Worm (Caenorhabditis elegans) whole organism, early embryonic: Measurements from ENCODE around the gene M60.7.

ENCODE experiments used
- B0310.2 ChIP-seq: sonication (generic microtip); optimal IDR thresholded peaks from 2 replicates; lab custom pipeline; 2016; ENCODE audit warnings: mild to moderate bottlenecking, missing genetic modification characterization, missing compliant biosample characterization
- F13C5.2 ChIP-seq: sonication (generic microtip); optimal IDR thresholded peaks from 2 replicates; lab custom pipeline; 2017; ENCODE audit warnings: mild to moderate bottlenecking, missing genetic modification characterization, inconsistent platforms, missing compliant biosample characterization
- aly-1 ChIP-seq: sonication (generic microtip); optimal IDR thresholded peaks from 2 replicates; lab custom pipeline; 2016; ENCODE audit warnings: missing genetic modification characterization, missing compliant biosample characterization
- ama-1 ChIP-seq: fragments of 150-350 bp; optimal IDR thresholded peaks from 2 replicates; lab custom pipeline; 2014
- ceh-13 ChIP-seq: fragments of 200-800 bp; sonication (Bioruptor generic); optimal IDR thresholded peaks from 2 replicates; lab custom pipeline; 2018; ENCODE audit warnings: mild to moderate bottlenecking, missing genetic modification characterization, missing compliant biosample characterization
- ceh-36 ChIP-seq: sonication (generic microtip); optimal IDR thresholded peaks from 2 replicates; lab custom pipeline; 2016; ENCODE audit warnings: missing genetic modification characterization, inconsistent platforms, missing compliant biosample characterization
- ets-7 ChIP-seq: sonication (generic microtip); optimal IDR thresholded peaks from 2 replicates; lab custom pipeline; 2016; ENCODE audit warnings: missing genotype, missing genetic modification characterization, missing compliant biosample characterization
- flt-1 ChIP-seq: fragments of 200-800 bp; sonication (Bioruptor generic); IDR thresholded peaks from 2 replicates; pipeline ENCODE4 v1.3.6; 2022; ENCODE audit warnings: missing genetic modification characterization, missing compliant biosample characterization
- hmbx-1 ChIP-seq: sonication (generic microtip); optimal IDR thresholded peaks from 2 replicates; lab custom pipeline; 2016; ENCODE audit warnings: mild to moderate bottlenecking, missing genetic modification characterization, missing compliant biosample characterization
- hmg-4 ChIP-seq: fragments of 200-800 bp; sonication (Bioruptor generic); optimal IDR thresholded peaks from 2 replicates; lab custom pipeline; 2018; ENCODE audit warnings: mild to moderate bottlenecking, missing genetic modification characterization, missing compliant biosample characterization
- hnd-1 ChIP-seq: sonication (generic microtip); optimal IDR thresholded peaks from 2 replicates; lab custom pipeline; 2016; ENCODE audit warnings: missing genetic modification characterization, missing compliant biosample characterization
- pes-1 ChIP-seq: fragments of 200-800 bp; sonication (Bioruptor generic); IDR thresholded peaks from 2 replicates; pipeline ENCODE4 v1.3.6; 2022; ENCODE audit warnings: missing genetic modification reagents, missing genetic modification characterization, missing compliant biosample characterization
- scrt-1 ChIP-seq: fragments of 200-800 bp; sonication (Bioruptor generic); IDR thresholded peaks from 2 replicates; pipeline ENCODE4 v1.3.6; 2022; ENCODE audit warnings: missing genetic modification characterization, missing compliant biosample characterization
- sea-1 ChIP-seq: fragments of 200-800 bp; sonication (Bioruptor generic); conservative IDR thresholded peaks from 2 replicates; pipeline ENCODE4 v1.3.6; 2022; ENCODE audit warnings: missing genetic modification characterization, missing compliant biosample characterization
- tbx-11 ChIP-seq: fragments of 200-800 bp; sonication (Bioruptor generic); IDR thresholded peaks from 2 replicates; pipeline ENCODE4 v1.3.6; 2022; ENCODE audit warnings: missing genetic modification characterization, missing compliant biosample characterization
- tbx-37 ChIP-seq: fragments of 200-800 bp; sonication (Bioruptor generic); conservative IDR thresholded peaks from 2 replicates; pipeline ENCODE4 v1.3.6; 2022; ENCODE audit warnings: missing genetic modification reagents, missing genetic modification characterization, missing compliant biosample characterization
- tra-4 ChIP-seq: sonication (generic microtip); optimal IDR thresholded peaks from 2 replicates; lab custom pipeline; 2017; ENCODE audit warnings: missing genetic modification characterization, missing compliant biosample characterization

The M60.7 gene

DNA sequence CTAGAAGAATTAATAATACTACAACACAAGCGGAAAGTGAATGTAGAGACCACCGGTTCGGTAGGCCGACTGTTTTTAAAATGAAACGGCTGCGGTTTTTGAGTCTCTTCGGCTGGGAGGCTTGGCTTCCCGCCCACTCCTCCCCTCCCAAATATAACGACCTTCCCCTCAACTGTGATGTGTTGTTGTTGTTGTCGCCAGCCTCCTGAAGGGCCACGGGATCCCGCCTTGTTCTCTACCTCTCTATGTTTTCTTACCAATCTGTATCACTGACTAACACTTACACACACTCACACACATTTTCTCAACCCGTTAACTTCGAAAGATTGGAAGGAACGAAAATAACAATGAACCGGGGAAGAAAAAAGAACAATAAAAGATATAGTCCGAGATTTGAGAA, 27.4 kb downstream of the M60.7 start:
- no peak for TF ChIP-seq aly-1
- TF ChIP-seq tbx-37 (GFP tag; lab: Robert Waterston, UW): no peak
- TF ChIP-seq ets-7 (tag; lab: Kevin White, UChicago): no peak
- no peak for TF ChIP-seq flt-1
- no peak for TF ChIP-seq tbx-11 (GFP tag; lab: Robert Waterston, UW)
- no peak for TF ChIP-seq ceh-36 (tag; lab: Kevin White, UChicago)
- TF ChIP-seq scrt-1: no peak
- TF ChIP-seq hmg-4 (GFP tag; lab: Kevin White, UChicago): no peak
- no peak for TF ChIP-seq hmbx-1 (tag; lab: Kevin White, UChicago)
- TF ChIP-seq sea-1 (GFP tag; lab: Robert Waterston, UW): no peak
- TF ChIP-seq B0310.2 (tag; lab: Kevin White, UChicago): no peak
- no peak for TF ChIP-seq F13C5.2 (tag; lab: Kevin White, UChicago)
- TF ChIP-seq ama-1 (lab: Kevin White, UChicago): no peak
- TF ChIP-seq ceh-13: no peak
- no peak for TF ChIP-seq tra-4

DNA sequence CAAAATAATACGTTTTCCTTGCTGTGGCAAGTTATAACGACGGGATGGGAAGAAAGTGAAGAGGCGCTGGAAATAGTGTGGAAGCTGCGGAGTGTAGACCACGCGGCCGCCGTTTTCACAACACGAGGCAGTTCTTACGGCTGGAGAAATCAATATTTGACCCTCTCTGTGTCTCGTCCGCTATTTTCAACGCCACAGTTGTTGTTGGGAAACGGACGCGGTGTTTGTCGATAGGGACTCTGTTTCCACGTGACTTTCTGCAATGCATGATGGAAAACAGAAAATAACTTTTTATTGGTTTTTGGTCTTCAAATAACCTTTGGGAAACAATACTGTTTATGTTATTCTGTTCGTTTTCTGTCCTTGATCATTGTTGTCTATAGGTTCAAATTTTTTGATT, 29.1 kb downstream of the M60.7 start, which contains the start of gene K02A6.3:
TSS of gene K02A6.3 (minus strand) at position 74 of the 400 bp plus-strand sequence.
- TF ChIP-seq ama-1 (lab: Kevin White, UChicago): no peak
- TF ChIP-seq hnd-1: no peak
- TF ChIP-seq tbx-11 (GFP tag; lab: Robert Waterston, UW): no peak
- no peak for TF ChIP-seq hmg-4 (GFP tag; lab: Kevin White, UChicago)
- TF ChIP-seq F13C5.2 (tag; lab: Kevin White, UChicago): no peak
- TF ChIP-seq hmbx-1 (tag; lab: Kevin White, UChicago): no peak

DNA sequence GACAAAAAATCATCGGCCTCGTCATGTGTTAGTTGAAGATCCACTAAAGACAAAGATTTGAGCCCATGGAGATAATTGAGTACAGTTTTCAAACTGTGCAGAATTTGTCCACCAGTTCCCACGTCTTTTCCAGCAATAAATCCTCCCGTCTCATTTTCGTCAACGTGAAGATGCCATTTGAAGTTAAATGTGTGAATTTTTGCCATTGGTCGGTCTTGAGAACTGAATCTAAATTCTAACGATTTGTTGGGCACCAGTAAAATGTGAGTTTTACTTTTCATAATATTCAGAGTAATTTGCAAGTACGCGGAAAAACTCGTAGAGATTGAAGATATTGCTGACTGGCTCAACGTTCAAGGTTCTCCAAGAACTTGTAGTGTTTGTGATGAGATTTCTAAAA, 30.4 kb downstream of the M60.7 start:
- TF ChIP-seq sea-1 (GFP tag; lab: Robert Waterston, UW) (no peak), hmg-4 (GFP tag; lab: Kevin White, UChicago) (no peak), ceh-36 (tag; lab: Kevin White, UChicago) (no peak), tbx-37 (GFP tag; lab: Robert Waterston, UW) (no peak), hmbx-1 (tag; lab: Kevin White, UChicago) (no peak), B0310.2 (tag; lab: Kevin White, UChicago) (no peak), tbx-11 (GFP tag; lab: Robert Waterston, UW) (no peak), aly-1 (no peak), ama-1 (lab: Kevin White, UChicago) (no peak), pes-1 (GFP tag; lab: Robert Waterston, UW) (no peak), hnd-1 (no peak)

DNA sequence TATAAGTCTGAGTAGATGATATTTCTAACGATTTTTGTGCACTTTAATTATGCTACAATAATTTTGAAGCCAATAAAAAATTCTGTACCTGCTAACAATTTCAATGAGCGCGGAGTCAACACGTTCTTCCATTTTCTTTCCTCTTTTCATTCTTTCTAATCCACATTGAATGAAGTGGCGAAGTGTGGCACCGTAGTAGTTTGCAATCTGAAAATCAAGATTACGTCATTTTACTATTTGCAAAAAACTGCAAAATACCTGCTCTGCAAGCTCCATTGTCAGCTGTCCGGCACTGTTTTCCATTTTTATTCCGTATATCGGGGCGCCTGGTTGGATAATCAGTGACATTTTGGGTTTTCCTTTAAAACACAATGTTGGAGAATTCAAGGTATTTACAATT, 31.8 kb downstream of the M60.7 start:
- TF ChIP-seq ets-7 (tag; lab: Kevin White, UChicago) (no peak), tbx-11 (GFP tag; lab: Robert Waterston, UW) (no peak), ceh-36 (tag; lab: Kevin White, UChicago) (no peak), hmg-4 (GFP tag; lab: Kevin White, UChicago) (no peak), scrt-1 (no peak)

DNA sequence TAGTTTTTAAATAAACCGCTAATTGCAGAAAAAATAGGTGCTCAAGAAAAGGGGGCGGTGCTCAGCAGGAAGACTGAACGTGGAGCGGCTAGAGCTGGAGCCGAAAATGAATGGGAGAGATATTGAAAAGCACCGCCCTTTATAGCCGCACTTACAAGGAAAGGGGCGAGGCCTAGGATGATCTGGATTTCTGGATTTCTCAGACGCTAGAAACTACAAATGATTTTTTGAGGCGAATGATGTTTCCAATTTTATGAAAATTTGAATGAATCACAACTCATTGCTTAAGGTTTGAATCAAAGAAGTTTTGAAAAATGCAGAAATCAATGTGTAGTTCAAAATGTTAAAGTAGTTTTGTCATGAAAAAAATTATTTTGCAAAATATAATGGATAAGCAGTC, 36.1 kb downstream of the M60.7 start, which contains the start of gene K02A6.2:
TSS of gene K02A6.2 (minus strand) at position 101 of the 400 bp plus-strand sequence.
- TF ChIP-seq aly-1 (no peak), flt-1 (no peak), ets-7 (tag; lab: Kevin White, UChicago) (no peak), tbx-37 (GFP tag; lab: Robert Waterston, UW) (no peak), ceh-36 (tag; lab: Kevin White, UChicago) (no peak), B0310.2 (tag; lab: Kevin White, UChicago) (no peak), scrt-1 (no peak)

DNA sequence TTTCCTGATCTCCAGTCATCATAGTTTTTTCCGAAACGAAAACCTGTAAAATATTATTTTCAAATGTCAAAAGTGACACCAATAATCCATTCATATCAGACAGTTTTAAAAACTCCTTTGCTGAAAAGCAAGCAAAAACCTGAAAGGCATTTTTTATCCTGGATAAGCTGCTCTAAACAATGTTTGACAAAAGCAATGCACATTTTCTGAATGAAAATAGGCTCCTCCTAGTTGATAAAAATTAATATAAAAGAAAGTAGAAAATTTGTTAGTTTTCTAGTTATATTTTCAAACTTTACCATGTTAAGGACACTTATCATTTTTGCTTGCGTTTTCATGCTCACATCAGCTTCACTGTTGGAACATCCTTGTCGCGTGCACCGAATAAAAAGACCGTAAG, 41.5 kb downstream of the M60.7 start, which contains the start of gene K02A6.1:
TSS of gene K02A6.1 (plus strand) at position 301 of the 400 bp plus-strand sequence.
- TF ChIP-seq B0310.2 (tag; lab: Kevin White, UChicago) (no peak), scrt-1 (no peak), ceh-36 (tag; lab: Kevin White, UChicago) (no peak), F13C5.2 (tag; lab: Kevin White, UChicago) (no peak), ceh-13 (no peak), hmbx-1 (tag; lab: Kevin White, UChicago) (no peak), pes-1 (GFP tag; lab: Robert Waterston, UW) (no peak), ets-7 (tag; lab: Kevin White, UChicago) (no peak), aly-1 (no peak), hmg-4 (GFP tag; lab: Kevin White, UChicago) (no peak), sea-1 (GFP tag; lab: Robert Waterston, UW) (no peak), hnd-1 (no peak), tbx-11 (GFP tag; lab: Robert Waterston, UW) (no peak), flt-1 (no peak), tbx-37 (GFP tag; lab: Robert Waterston, UW) (no peak)

DNA sequence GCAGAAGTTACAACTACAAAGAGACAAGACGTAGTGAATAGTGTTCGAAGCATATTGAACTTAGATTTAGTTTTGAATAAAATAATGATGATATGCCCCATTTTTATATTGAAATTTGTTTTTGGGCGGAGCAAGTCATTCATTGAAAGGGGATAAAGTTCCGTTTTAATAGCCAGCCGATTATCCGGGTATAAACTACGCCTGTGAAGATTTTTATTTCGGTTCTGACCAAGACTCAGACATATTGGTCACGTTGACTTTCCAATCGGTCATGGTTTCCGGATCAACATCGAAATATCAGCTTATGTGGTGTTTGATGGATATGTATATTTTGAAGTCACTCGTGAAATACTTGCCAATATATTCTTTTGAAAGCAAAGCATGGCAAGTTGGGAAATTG, 42.3 kb downstream of the M60.7 start, which contains the start of gene K02A6.4:
TSS of gene K02A6.4 (minus strand) at position 101 of the 400 bp plus-strand sequence.
- TF ChIP-seq flt-1 (no peak), ceh-36 (tag; lab: Kevin White, UChicago) (no peak), aly-1 (no peak), tbx-37 (GFP tag; lab: Robert Waterston, UW) (no peak), sea-1 (GFP tag; lab: Robert Waterston, UW) (no peak), ets-7 (tag; lab: Kevin White, UChicago) (no peak), scrt-1 (no peak), hnd-1 (no peak), hmbx-1 (tag; lab: Kevin White, UChicago) (no peak), F13C5.2 (tag; lab: Kevin White, UChicago) (no peak)

DNA sequence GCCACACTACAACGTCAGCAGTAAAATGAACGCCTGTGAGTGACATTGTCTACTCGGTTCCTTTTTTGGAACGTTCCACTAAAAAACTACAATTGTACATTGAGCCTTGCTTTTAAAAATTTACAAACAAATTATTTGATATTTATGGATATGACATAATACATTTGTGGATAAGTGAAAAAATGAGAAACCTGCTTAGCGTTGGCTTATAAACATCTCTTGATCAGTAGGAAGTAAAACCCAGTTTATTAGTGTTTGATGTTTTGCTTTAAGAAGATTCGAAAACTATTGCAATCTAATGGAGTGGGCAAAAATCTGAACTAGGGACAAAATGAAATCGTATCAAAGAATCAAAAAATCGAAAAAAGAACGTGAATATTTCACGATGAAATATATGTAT, 44.0 kb downstream of the M60.7 start:
- no peak for TF ChIP-seq tra-4
- no peak for TF ChIP-seq ets-7 (tag; lab: Kevin White, UChicago)
- no peak for TF ChIP-seq F13C5.2 (tag; lab: Kevin White, UChicago)
- no peak for TF ChIP-seq tbx-11 (GFP tag; lab: Robert Waterston, UW)
- no peak for TF ChIP-seq flt-1
- TF ChIP-seq hnd-1: no peak
- no peak for TF ChIP-seq ama-1 (lab: Kevin White, UChicago)
- TF ChIP-seq scrt-1: no peak
- no peak for TF ChIP-seq tbx-37 (GFP tag; lab: Robert Waterston, UW)
- TF ChIP-seq hmbx-1 (tag; lab: Kevin White, UChicago): no peak
- TF ChIP-seq ceh-13: no peak
- TF ChIP-seq sea-1 (GFP tag; lab: Robert Waterston, UW): no peak
- no peak for TF ChIP-seq aly-1
- no peak for TF ChIP-seq hmg-4 (GFP tag; lab: Kevin White, UChicago)
- no peak for TF ChIP-seq B0310.2 (tag; lab: Kevin White, UChicago)
- no peak for TF ChIP-seq pes-1 (GFP tag; lab: Robert Waterston, UW)
- no peak for TF ChIP-seq ceh-36 (tag; lab: Kevin White, UChicago)
